Fruit fly (Drosophila melanogaster) whole organism, embryonic: ENCODE data around the gene Tg.

Experiments
- B-H2 ChIP-seq: fragments of 200-800 bp; sonication (Bioruptor generic); optimal IDR thresholded peaks from 2 replicates; lab custom pipeline; 2018; ENCODE audit warnings: missing biosample characterization, mild to moderate bottlenecking, missing genetic modification characterization
- CG10543 ChIP-seq: fragments of 200-800 bp; sonication (Bioruptor generic); optimal IDR thresholded peaks from 3 replicates; lab custom pipeline; 2017; ENCODE audit warnings: missing biosample characterization, mild to moderate bottlenecking, missing genetic modification characterization, moderate library complexity
- CG10979 ChIP-seq: fragments of 200-800 bp; sonication (Bioruptor generic); optimal IDR thresholded peaks from 2 replicates; lab custom pipeline; 2018; ENCODE audit warnings: missing biosample characterization, mild to moderate bottlenecking, missing genetic modification characterization, moderate library complexity
- CG11504 ChIP-seq: fragments of 200-800 bp; sonication (Bioruptor generic); optimal IDR thresholded peaks from 3 replicates; lab custom pipeline; 2019; ENCODE audit warnings: missing biosample characterization, mild to moderate bottlenecking, missing genetic modification characterization, moderate library complexity
- CG12219 ChIP-seq: fragments of 200-800 bp; sonication (Bioruptor generic); optimal IDR thresholded peaks from 3 replicates; lab custom pipeline; 2018; ENCODE audit warnings: missing biosample characterization, mild to moderate bottlenecking, missing genetic modification characterization
- CG12659 ChIP-seq: fragments of 200-800 bp; sonication (Bioruptor generic); optimal IDR thresholded peaks from 3 replicates; lab custom pipeline; 2017; ENCODE audit warnings: mild to moderate bottlenecking, missing biosample characterization, missing genetic modification reagents, missing genetic modification characterization
- CG13296 ChIP-seq: fragments of 200-800 bp; sonication (Bioruptor generic); optimal IDR thresholded peaks from 3 replicates; lab custom pipeline; 2018; ENCODE audit warnings: missing biosample characterization, mild to moderate bottlenecking, missing genetic modification characterization
- CG14667 ChIP-seq: fragments of 200-800 bp; sonication (Bioruptor generic); IDR thresholded peaks from 2 replicates; pipeline ENCODE4 v1.3.6; 2022; ENCODE audit warnings: missing biosample characterization, missing genetic modification characterization
- CG16863 ChIP-seq: fragments of 200-800 bp; sonication (Bioruptor generic); optimal IDR thresholded peaks from 3 replicates; lab custom pipeline; 2016; ENCODE audit warnings: missing biosample characterization, missing genetic modification characterization
- CG18599 ChIP-seq: fragments of 200-800 bp; sonication (Bioruptor generic); optimal IDR thresholded peaks from 3 replicates; lab custom pipeline; 2017; ENCODE audit warnings: missing biosample characterization, missing genetic modification characterization, mild to moderate bottlenecking, moderate library complexity, missing genetic modification reagents
- CG18764 ChIP-seq: fragments of 200-800 bp; sonication (Bioruptor generic); optimal IDR thresholded peaks from 3 replicates; lab custom pipeline; 2016; ENCODE audit warnings: missing biosample characterization, missing genetic modification characterization
- CG31365 ChIP-seq: fragments of 200-800 bp; sonication (Bioruptor generic); optimal IDR thresholded peaks from 2 replicates; lab custom pipeline; 2018; ENCODE audit warnings: missing biosample characterization, mild to moderate bottlenecking, missing genetic modification characterization
- CG4282 ChIP-seq: fragments of 200-800 bp; sonication (Bioruptor generic); optimal IDR thresholded peaks from 2 replicates; lab custom pipeline; 2016; ENCODE audit warnings: missing biosample characterization, missing genetic modification characterization
- CG5180 ChIP-seq: fragments of 200-800 bp; sonication (Bioruptor generic); optimal IDR thresholded peaks from 3 replicates; lab custom pipeline; 2017; ENCODE audit warnings: missing biosample characterization, missing genetic modification characterization, mild to moderate bottlenecking, moderate library complexity, missing genetic modification reagents
- CG6683 ChIP-seq: fragments of 200-800 bp; sonication (Bioruptor generic); optimal IDR thresholded peaks from 2 replicates; lab custom pipeline; 2017; ENCODE audit warnings: missing biosample characterization, mild to moderate bottlenecking, missing genetic modification characterization, missing genetic modification reagents
- CG8388 ChIP-seq: fragments of 200-800 bp; sonication (Bioruptor generic); optimal IDR thresholded peaks from 2 replicates; lab custom pipeline; 2019; ENCODE audit warnings: missing biosample characterization, mild to moderate bottlenecking, missing genetic modification characterization, moderate library complexity
- CG8765 ChIP-seq: fragments of 200-800 bp; sonication (Bioruptor generic); IDR thresholded peaks from 2 replicates; pipeline ENCODE4 v1.3.6; 2022; ENCODE audit warnings: missing biosample characterization, missing genetic modification characterization
- CG9797 ChIP-seq: fragments of 200-800 bp; sonication (Bioruptor generic); optimal IDR thresholded peaks from 3 replicates; lab custom pipeline; 2018; ENCODE audit warnings: missing biosample characterization, mild to moderate bottlenecking, missing genetic modification characterization
- CG9876 ChIP-seq: fragments of 200-800 bp; sonication (Bioruptor generic); optimal IDR thresholded peaks from 2 replicates; lab custom pipeline; 2016; ENCODE audit warnings: missing biosample characterization, missing genetic modification characterization
- Ets97D ChIP-seq: fragments of 200-800 bp; sonication (Bioruptor generic); optimal IDR thresholded peaks from 3 replicates; lab custom pipeline; 2016; ENCODE audit warnings: missing biosample characterization, missing genetic modification characterization
- Fer1 ChIP-seq: fragments of 200-800 bp; sonication (Bioruptor generic); optimal IDR thresholded peaks from 2 replicates; lab custom pipeline; 2017; ENCODE audit warnings: missing biosample characterization, mild to moderate bottlenecking, missing genetic modification characterization
- Fer2 ChIP-seq: fragments of 200-800 bp; sonication (Bioruptor generic); optimal IDR thresholded peaks from 2 replicates; lab custom pipeline; 2018; ENCODE audit warnings: missing biosample characterization, mild to moderate bottlenecking, missing genetic modification characterization, moderate library complexity
- GATAe ChIP-seq: fragments of 200-800 bp; sonication (Bioruptor generic); conservative IDR thresholded peaks from 2 replicates; pipeline ENCODE4 v1.3.6; 2022; ENCODE audit warnings: missing biosample characterization, missing genetic modification characterization
- Gsc ChIP-seq: fragments of 200-800 bp; sonication (Bioruptor generic); IDR thresholded peaks from 2 replicates; pipeline ENCODE4 v1.3.6; 2022; ENCODE audit warnings: missing biosample characterization, missing genetic modification characterization
- Hmr ChIP-seq: fragments of 200-800 bp; sonication (Bioruptor generic); optimal IDR thresholded peaks from 3 replicates; lab custom pipeline; 2017; ENCODE audit warnings: mild to moderate bottlenecking, missing biosample characterization, missing genetic modification reagents, missing genetic modification characterization
- Lpt ChIP-seq: fragments of >200 bp; optimal IDR thresholded peaks from 2 replicates; lab custom pipeline; 2018; ENCODE audit warnings: missing biosample characterization, missing genetic modification characterization
- Meics ChIP-seq: fragments of 200-800 bp; sonication (Bioruptor generic); optimal IDR thresholded peaks from 2 replicates; lab custom pipeline; 2017; ENCODE audit warnings: missing biosample characterization, mild to moderate bottlenecking, missing genetic modification characterization
- Nf-YB ChIP-seq: fragments of 200-800 bp; sonication (Bioruptor generic); optimal IDR thresholded peaks from 3 replicates; lab custom pipeline; 2019; ENCODE audit warnings: missing biosample characterization, mild to moderate bottlenecking, missing genetic modification characterization, moderate library complexity
- Optix ChIP-seq: fragments of 200-800 bp; sonication (Bioruptor generic); IDR thresholded peaks from 3 replicates; pipeline ENCODE4 v1.3.6; 2022; ENCODE audit warnings: missing biosample characterization, missing genetic modification characterization
- Rx ChIP-seq: fragments of 200-800 bp; sonication (Bioruptor generic); IDR thresholded peaks from 2 replicates; pipeline ENCODE4 v1.3.6; 2022; ENCODE audit warnings: missing biosample characterization, missing genetic modification characterization
- Taf1 ChIP-seq: fragments of 200-800 bp; sonication (Bioruptor generic); IDR thresholded peaks from 2 replicates; pipeline ENCODE4 v1.3.6; 2022; ENCODE audit warnings: missing biosample characterization, missing genetic modification characterization
- crc ChIP-seq: fragments of 200-800 bp; sonication (Bioruptor generic); optimal IDR thresholded peaks from 2 replicates; lab custom pipeline; 2016; ENCODE audit warnings: missing biosample characterization, missing genetic modification characterization
- crp ChIP-seq, 2 experiments: fragments of 200-800 bp; sonication (Bioruptor generic); optimal IDR thresholded peaks; 2 replicates in 1 of 2; 3 replicates in 1 of 2; lab custom pipeline; 2017; ENCODE audit warnings: missing biosample characterization in 2 of 2, missing genetic modification characterization in 2 of 2, mild to moderate bottlenecking in 1 of 2, moderate library complexity in 1 of 2
- dan ChIP-seq: fragments of 200-800 bp; sonication (Bioruptor generic); IDR thresholded peaks from 2 replicates; pipeline ENCODE4 v1.3.6; 2022; ENCODE audit warnings: missing biosample characterization, missing genetic modification characterization
- dmrt99B ChIP-seq: fragments of 200-800 bp; sonication (Bioruptor generic); optimal IDR thresholded peaks from 2 replicates; lab custom pipeline; 2018; ENCODE audit warnings: missing biosample characterization, mild to moderate bottlenecking, missing genetic modification characterization, moderate library complexity
- eyg ChIP-seq: fragments of 200-800 bp; sonication (Bioruptor generic); optimal IDR thresholded peaks from 3 replicates; lab custom pipeline; 2016; ENCODE audit warnings: missing biosample characterization, missing genetic modification characterization
- fd3F ChIP-seq: fragments of 200-800 bp; sonication (Bioruptor generic); optimal IDR thresholded peaks from 2 replicates; lab custom pipeline; 2018; ENCODE audit warnings: missing biosample characterization, mild to moderate bottlenecking, missing genetic modification characterization, moderate library complexity
- fru ChIP-seq: fragments of >200 bp; optimal IDR thresholded peaks from 2 replicates; lab custom pipeline; 2017
- ftz-f1 ChIP-seq: fragments of 200-800 bp; sonication (Bioruptor generic); optimal IDR thresholded peaks from 2 replicates; lab custom pipeline; 2016; ENCODE audit warnings: missing biosample characterization, missing genetic modification characterization
- h ChIP-seq: fragments of >200 bp; optimal IDR thresholded peaks from 2 replicates; lab custom pipeline; 2017
- kah ChIP-seq: fragments of 200-800 bp; sonication (Bioruptor generic); optimal IDR thresholded peaks from 2 replicates; lab custom pipeline; 2018; ENCODE audit warnings: missing biosample characterization, mild to moderate bottlenecking, missing genetic modification characterization
- mld ChIP-seq: fragments of 200-800 bp; sonication (Bioruptor generic); IDR thresholded peaks from 3 replicates; pipeline ENCODE4 v1.3.6; 2022; ENCODE audit warnings: missing biosample characterization, missing genetic modification characterization; ENCODE audit not compliant: partially characterized antibody
- odd ChIP-seq: fragments of 200-800 bp; sonication (Bioruptor generic); optimal IDR thresholded peaks from 2 replicates; lab custom pipeline; 2017; ENCODE audit warnings: missing biosample characterization, mild to moderate bottlenecking, missing genetic modification characterization
- pan ChIP-seq, 4 experiments: fragments of >200 bp in 3 of 4; fragments of 200-800 bp in 1 of 4; sonication (Bioruptor generic) in 1 of 4; optimal IDR thresholded peaks in 3 of 4; IDR thresholded peaks in 1 of 4; 2 replicates each; pipeline versions ENCODE4 v1.3.6 to Lab custom; 2017 to 2022; ENCODE audit warnings: missing biosample characterization in 2 of 4, missing genetic modification characterization in 2 of 4, mixed read lengths in 1 of 4
- run ChIP-seq: fragments of 200-800 bp; sonication (Bioruptor generic); optimal IDR thresholded peaks from 3 replicates; lab custom pipeline; 2018; ENCODE audit warnings: missing biosample characterization, mild to moderate bottlenecking, missing genetic modification characterization
- sens ChIP-seq: fragments of 200-800 bp; sonication (Bioruptor generic); peaks from one replicate; lab custom pipeline; 2016; ENCODE audit warnings: missing biosample characterization, missing genetic modification characterization
- sim ChIP-seq: fragments of 200-800 bp; sonication (Bioruptor generic); IDR thresholded peaks from 2 replicates; pipeline ENCODE4 v1.3.6; 2022; ENCODE audit warnings: missing biosample characterization, missing genetic modification characterization
- trh ChIP-seq: fragments of 200-800 bp; sonication (Bioruptor generic); optimal IDR thresholded peaks from 2 replicates; lab custom pipeline; 2016; ENCODE audit warnings: missing biosample characterization, missing genetic modification characterization
- vfl ChIP-seq: fragments of 200-800 bp; sonication (Bioruptor generic); optimal IDR thresholded peaks from 2 replicates; lab custom pipeline; 2016; ENCODE audit warnings: missing biosample characterization, missing genetic modification characterization
- zen ChIP-seq: fragments of 200-800 bp; sonication (Bioruptor generic); optimal IDR thresholded peaks from 3 replicates; lab custom pipeline; 2018; ENCODE audit warnings: missing biosample characterization, mild to moderate bottlenecking, missing genetic modification characterization, moderate library complexity
- zfh1 ChIP-seq: fragments of 200-800 bp; sonication (Bioruptor generic); IDR thresholded peaks from 3 replicates; pipeline ENCODE4 v1.3.6; 2022; ENCODE audit warnings: missing biosample characterization, missing genetic modification characterization

Tg gene

dm6 chr2L:8034734-8035133 is 23.5 kb downstream of the Tg start (continued):
- TF ChIP-seq zen: no peak
- TF ChIP-seq dmrt99B (tag; lab: Kevin White, UChicago): peak; percentile 72
- TF ChIP-seq Gsc (GFP tag; lab: Robert Waterston, UW): no peak
- no peak for TF ChIP-seq CG14667 (GFP tag; lab: Robert Waterston, UW)
- no peak for TF ChIP-seq crp (GFP tag; optimal IDR thresholded peaks at IDR 0.05; lab: Kevin White, UChicago)
- TF ChIP-seq Fer1 (GFP tag; lab: Kevin White, UChicago): peak; percentile 76
- peak; percentile 39 for TF ChIP-seq run
- TF ChIP-seq CG9876 (GFP tag; lab: Kevin White, UChicago): no peak
- no peak for TF ChIP-seq ftz-f1
- TF ChIP-seq Lpt (GFP tag; lab: Kevin White, UChicago): no peak
- TF ChIP-seq CG10979 (tag; lab: Kevin White, UChicago): peak; percentile 52
- no peak for TF ChIP-seq CG31365 (tag; lab: Kevin White, UChicago)
- TF ChIP-seq CG18599: peak; percentile 74
- TF ChIP-seq GATAe (GFP tag; lab: Robert Waterston, UW): no peak
- TF ChIP-seq sim (GFP tag; lab: Robert Waterston, UW): no peak
- peak; percentile 41 for TF ChIP-seq CG16863 (GFP tag; lab: Kevin White, UChicago)
- TF ChIP-seq CG5180: no peak
- TF ChIP-seq CG10543 (GFP tag; lab: Kevin White, UChicago): no peak
- TF ChIP-seq CG8388 (GFP tag; lab: Kevin White, UChicago): peak; percentile 54
- TF ChIP-seq dan (GFP tag; lab: Robert Waterston, UW): no peak
- TF ChIP-seq CG13296 (GFP tag; lab: Kevin White, UChicago): peak; percentile 53
- TF ChIP-seq fru: no peak
- peak; percentile 3 for TF ChIP-seq CG6683 (GFP tag; lab: Kevin White, UChicago)
- no peak for TF ChIP-seq h (lab: Kevin White, UChicago)
- TF ChIP-seq odd (GFP tag; lab: Kevin White, UChicago): peak; percentile 4
- peak; percentile 18 for TF ChIP-seq kah (GFP tag; lab: Kevin White, UChicago)
- TF ChIP-seq Rx (GFP tag; lab: Robert Waterston, UW): peak; percentile 25; the same call in 1 of the 2 replicates
- no peak for TF ChIP-seq pan (optimal IDR thresholded peaks at IDR 0.05; lab: Kevin White, UChicago)
- peak in 1 of 2 experiments; percentile 56 for TF ChIP-seq pan (GFP tag; optimal IDR thresholded peaks at IDR 0.05 in 1 of 2, IDR thresholded peaks at IDR 0.05 in 1 of 2)
- peak; percentile 4 for TF ChIP-seq CG18764 (GFP tag; lab: Kevin White, UChicago)
- peak; percentile 79 for TF ChIP-seq CG11504
- 0 out of 3 replicates have a peak, but pooled peaks have one; percentile 13 for TF ChIP-seq Optix
- TF ChIP-seq crc (GFP tag; lab: Kevin White, UChicago): no peak
- no peak for TF ChIP-seq mld
- TF ChIP-seq Taf1: 0 out of 2 replicates have a peak, but pooled peaks have one; percentile 7
- TF ChIP-seq eyg: peak; percentile 20
- no peak for TF ChIP-seq Fer2 (tag; lab: Kevin White, UChicago)
- TF ChIP-seq sens: peak; percentile 92
- peak; percentile 15 for TF ChIP-seq Nf-YB (GFP tag; lab: Kevin White, UChicago)
- no peak for TF ChIP-seq CG4282
- TF ChIP-seq fd3F: peak; percentile 35
- peak; percentile 23; the same call in 2 of the 3 replicates for TF ChIP-seq zfh1 (GFP tag; lab: Robert Waterston, UW)
- TF ChIP-seq CG12659: peak; percentile 42
- TF ChIP-seq Meics (GFP tag; lab: Kevin White, UChicago): peak; percentile 53
- TF ChIP-seq Ets97D (GFP tag; lab: Kevin White, UChicago): no peak
- TF ChIP-seq vfl (GFP tag; lab: Kevin White, UChicago): no peak
- TF ChIP-seq CG8765 (GFP tag; lab: Robert Waterston, UW): no peak
- TF ChIP-seq CG9797 (GFP tag; lab: Kevin White, UChicago): no peak
- no peak for TF ChIP-seq trh (GFP tag; lab: Kevin White, UChicago)
- peak; percentile 63 for TF ChIP-seq Hmr (GFP tag; lab: Kevin White, UChicago)
- no peak for TF ChIP-seq B-H2 (GFP tag; lab: Kevin White, UChicago)
- TF ChIP-seq CG12219 (GFP tag; lab: Kevin White, UChicago): peak; percentile 72
